Fruit fly (Drosophila melanogaster): Measurements from ENCODE around the gene CG43095.

DNA sequence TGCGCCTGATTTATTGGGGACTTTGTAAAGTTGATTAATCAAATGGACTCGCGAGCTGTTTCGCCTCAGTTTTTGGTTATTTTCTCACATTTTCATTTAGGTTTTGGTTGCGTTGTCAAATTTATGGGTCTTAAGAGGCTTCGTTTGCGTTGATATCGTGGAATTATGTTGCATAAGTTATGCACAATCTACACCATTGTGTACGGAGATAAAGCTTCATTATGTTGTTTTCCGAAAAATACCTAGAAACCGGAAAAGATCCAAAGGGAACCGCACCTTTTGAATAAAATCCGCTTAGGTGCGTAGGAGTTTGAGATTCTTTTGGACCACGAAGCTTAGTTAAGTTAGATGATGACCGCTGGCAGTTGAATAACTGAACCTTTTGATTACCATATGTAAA is 14.5 kb downstream of the CG43095 start:
- TF ChIP-seq h (optimal IDR thresholded peaks at IDR 0.05) (no peak), Myc (optimal IDR thresholded peaks at IDR 0.05) (no peak)

All from Kc167 (cell line).